Fruit fly (Drosophila melanogaster) whole organism, embryonic: Measurements from ENCODE around the gene CG4278.
A peak's percentile ranks its signal among the peaks of the same experiment; 100 is the strongest.

Source experiments
- Abd-B ChIP-seq: fragments of 200-800 bp; sonication (Bioruptor generic); optimal IDR thresholded peaks from 2 replicates; lab custom pipeline; 2018; ENCODE audit warnings: missing biosample characterization, mild to moderate bottlenecking, missing genetic modification characterization, moderate library complexity
- B-H1 ChIP-seq: fragments of 200-800 bp; sonication (Bioruptor generic); IDR thresholded peaks from 3 replicates; pipeline ENCODE4 v1.3.6; 2022; ENCODE audit warnings: missing biosample characterization, missing genetic modification characterization
- Bteb2 ChIP-seq: fragments of 200-800 bp; sonication (Bioruptor generic); optimal IDR thresholded peaks from 2 replicates; lab custom pipeline; 2016; ENCODE audit warnings: missing biosample characterization, missing genetic modification characterization
- C15 ChIP-seq: fragments of 200-800 bp; sonication (Bioruptor generic); IDR thresholded peaks from 3 replicates; pipeline ENCODE4 v1.3.6; 2022; ENCODE audit warnings: missing biosample characterization, missing genetic modification characterization
- CG10209 ChIP-seq: fragments of 200-800 bp; sonication (Bioruptor generic); optimal IDR thresholded peaks from 3 replicates; lab custom pipeline; 2017; ENCODE audit warnings: missing biosample characterization, mild to moderate bottlenecking, missing genetic modification characterization, missing genetic modification reagents
- CG10274 ChIP-seq: fragments of 200-800 bp; sonication (Bioruptor generic); optimal IDR thresholded peaks from 3 replicates; lab custom pipeline; 2017; ENCODE audit warnings: missing biosample characterization, mild to moderate bottlenecking, missing genetic modification characterization
- CG10959 ChIP-seq: fragments of 200-800 bp; sonication (Bioruptor generic); IDR thresholded peaks from 2 replicates; pipeline ENCODE4 v1.3.6; 2022; ENCODE audit warnings: missing biosample characterization, missing genetic modification characterization
- CG11085 ChIP-seq: fragments of 200-800 bp; sonication (Bioruptor generic); IDR thresholded peaks from 2 replicates; pipeline ENCODE4 v1.3.6; 2022; ENCODE audit warnings: missing biosample characterization, missing genetic modification characterization
- CG11398 ChIP-seq: fragments of 200-800 bp; sonication (Bioruptor generic); optimal IDR thresholded peaks from 2 replicates; lab custom pipeline; 2016; ENCODE audit warnings: missing biosample characterization, missing genetic modification characterization
- CG11456 ChIP-seq: fragments of 200-800 bp; sonication (Bioruptor generic); IDR thresholded peaks from 3 replicates; pipeline ENCODE4 v1.3.6; 2022; ENCODE audit warnings: missing biosample characterization, missing genetic modification characterization
- CG11504 ChIP-seq: fragments of 200-800 bp; sonication (Bioruptor generic); optimal IDR thresholded peaks from 3 replicates; lab custom pipeline; 2019; ENCODE audit warnings: missing biosample characterization, mild to moderate bottlenecking, missing genetic modification characterization, moderate library complexity
- CG12071 ChIP-seq: fragments of 200-800 bp; sonication (Bioruptor generic); optimal IDR thresholded peaks from 3 replicates; lab custom pipeline; 2018; ENCODE audit warnings: missing biosample characterization, mild to moderate bottlenecking, missing genetic modification characterization
- CG12744 ChIP-seq: fragments of 200-800 bp; sonication (Bioruptor generic); optimal IDR thresholded peaks from 2 replicates; lab custom pipeline; 2016; ENCODE audit warnings: missing biosample characterization, missing genetic modification characterization
- CG13296 ChIP-seq: fragments of 200-800 bp; sonication (Bioruptor generic); optimal IDR thresholded peaks from 3 replicates; lab custom pipeline; 2018; ENCODE audit warnings: missing biosample characterization, mild to moderate bottlenecking, missing genetic modification characterization
- CG13894 ChIP-seq: fragments of 200-800 bp; sonication (Bioruptor generic); optimal IDR thresholded peaks from 3 replicates; lab custom pipeline; 2018; ENCODE audit warnings: missing biosample characterization, mild to moderate bottlenecking, missing genetic modification characterization, moderate library complexity
- CG2678 ChIP-seq: fragments of 200-800 bp; sonication (Bioruptor generic); optimal IDR thresholded peaks from 3 replicates; lab custom pipeline; 2019; ENCODE audit warnings: missing biosample characterization, mild to moderate bottlenecking, missing genetic modification characterization, moderate library complexity
- CG2875 ChIP-seq: fragments of 200-800 bp; sonication (Bioruptor generic); optimal IDR thresholded peaks from 2 replicates; lab custom pipeline; 2017; ENCODE audit warnings: missing biosample characterization, mild to moderate bottlenecking, missing genetic modification characterization, missing genetic modification reagents
- CG30431 ChIP-seq: fragments of 200-800 bp; sonication (Bioruptor generic); optimal IDR thresholded peaks from 2 replicates; lab custom pipeline; 2017; ENCODE audit warnings: missing biosample characterization, missing genetic modification characterization
- CG31224 ChIP-seq: fragments of 200-800 bp; sonication (Bioruptor generic); IDR thresholded peaks from 2 replicates; pipeline ENCODE4 v1.3.6; 2022; ENCODE audit warnings: missing biosample characterization, missing genetic modification characterization
- CG3847 ChIP-seq: fragments of 200-800 bp; sonication (Bioruptor generic); IDR thresholded peaks from 2 replicates; pipeline ENCODE4 v1.3.6; 2022; ENCODE audit warnings: missing biosample characterization, missing genetic modification characterization
- CG6254 ChIP-seq: fragments of 200-800 bp; sonication (Bioruptor generic); optimal IDR thresholded peaks from 3 replicates; lab custom pipeline; 2017; ENCODE audit warnings: mild to moderate bottlenecking, missing biosample characterization, missing genetic modification reagents, missing genetic modification characterization
- CG6791 ChIP-seq: fragments of 200-800 bp; sonication (Bioruptor generic); IDR thresholded peaks from 3 replicates; pipeline ENCODE4 v1.3.6; 2022; ENCODE audit warnings: missing biosample characterization, missing genetic modification characterization; ENCODE audit not compliant: partially characterized antibody
- CG7786 ChIP-seq: fragments of 200-800 bp; sonication (Bioruptor generic); optimal IDR thresholded peaks from 2 replicates; lab custom pipeline; 2016; ENCODE audit warnings: missing biosample characterization, missing genetic modification characterization
- CG8281 ChIP-seq: fragments of 200-800 bp; sonication (Bioruptor generic); optimal IDR thresholded peaks from 2 replicates; lab custom pipeline; 2018; ENCODE audit warnings: missing biosample characterization, mild to moderate bottlenecking, missing genetic modification characterization, moderate library complexity
- CTCF ChIP-seq: fragments of 200-800 bp; sonication (Bioruptor generic); optimal IDR thresholded peaks from 2 replicates; lab custom pipeline; 2017; ENCODE audit warnings: missing biosample characterization, mild to moderate bottlenecking, missing genetic modification characterization, moderate library complexity
- Camta ChIP-seq: fragments of 200-800 bp; sonication (Bioruptor generic); optimal IDR thresholded peaks from 2 replicates; lab custom pipeline; 2016; ENCODE audit warnings: missing biosample characterization, missing genetic modification characterization
- Dfd ChIP-seq, 2 experiments: fragments of >200 bp; optimal IDR thresholded peaks; 2 replicates each; lab custom pipeline; 2017; ENCODE audit warnings: missing biosample characterization in 2 of 2, missing genetic modification characterization in 2 of 2
- Elba2 ChIP-seq: fragments of 200-800 bp; sonication (Bioruptor generic); optimal IDR thresholded peaks from 3 replicates; lab custom pipeline; 2016; ENCODE audit warnings: missing biosample characterization, missing genetic modification characterization
- Hsf ChIP-seq: fragments of 200-800 bp; sonication (Bioruptor generic); optimal IDR thresholded peaks from 3 replicates; lab custom pipeline; 2016; ENCODE audit warnings: missing biosample characterization, missing genetic modification characterization
- Med ChIP-seq: fragments of 200-800 bp; sonication (Bioruptor generic); peaks from one replicate; lab custom pipeline; 2016; ENCODE audit warnings: missing biosample characterization, missing genetic modification characterization, mild to moderate bottlenecking, inconsistent platforms, moderate library complexity
- NK7.1 ChIP-seq: fragments of 200-800 bp; sonication (Bioruptor generic); optimal IDR thresholded peaks from 3 replicates; lab custom pipeline; 2016; ENCODE audit warnings: missing biosample characterization, missing genetic modification characterization
- Neu2 ChIP-seq: fragments of 200-800 bp; sonication (Bioruptor generic); optimal IDR thresholded peaks from 3 replicates; lab custom pipeline; 2016; ENCODE audit warnings: missing biosample characterization, missing genetic modification characterization, borderline replicate concordance
- Nf-YC ChIP-seq: fragments of 200-800 bp; optimal IDR thresholded peaks from 3 replicates; lab custom pipeline; 2019; ENCODE audit warnings: missing biosample characterization, mild to moderate bottlenecking, missing genetic modification characterization, moderate library complexity
- Oli ChIP-seq: fragments of 200-800 bp; sonication (Bioruptor generic); optimal IDR thresholded peaks from 2 replicates; lab custom pipeline; 2018; ENCODE audit warnings: missing biosample characterization, mild to moderate bottlenecking, missing genetic modification characterization, moderate library complexity
- Tbp ChIP-seq: fragments of >200 bp; optimal IDR thresholded peaks from 2 replicates; lab custom pipeline; 2018; ENCODE audit warnings: missing biosample characterization, missing genetic modification characterization
- abd-A ChIP-seq: fragments of 200-800 bp; sonication (Bioruptor generic); optimal IDR thresholded peaks from 3 replicates; lab custom pipeline; 2019; ENCODE audit warnings: missing biosample characterization, mild to moderate bottlenecking, missing genetic modification characterization, moderate library complexity
- ato ChIP-seq: fragments of 200-800 bp; sonication (Bioruptor generic); IDR thresholded peaks from 2 replicates; pipeline ENCODE4 v1.3.6; 2022; ENCODE audit warnings: missing biosample characterization, missing genetic modification characterization; ENCODE audit not compliant: partially characterized antibody
- bbx ChIP-seq: fragments of 200-800 bp; sonication (Bioruptor generic); IDR thresholded peaks from 2 replicates; pipeline ENCODE4 v1.3.6; 2022; ENCODE audit warnings: missing biosample characterization, missing genetic modification characterization; ENCODE audit not compliant: partially characterized antibody
- caup ChIP-seq: fragments of 200-800 bp; sonication (Bioruptor generic); optimal IDR thresholded peaks from 3 replicates; lab custom pipeline; 2017; ENCODE audit warnings: missing biosample characterization, mild to moderate bottlenecking, missing genetic modification characterization, moderate library complexity; ENCODE audit not compliant: severe bottlenecking
- da ChIP-seq: fragments of 200-800 bp; sonication (Bioruptor generic); optimal IDR thresholded peaks from 2 replicates; lab custom pipeline; 2016; ENCODE audit warnings: missing biosample characterization, missing genetic modification characterization
- esg ChIP-seq: fragments of 200-800 bp; sonication (Bioruptor generic); conservative IDR thresholded peaks from 2 replicates; pipeline ENCODE4 v1.3.6; 2022; ENCODE audit warnings: missing biosample characterization, missing genetic modification characterization
- gro ChIP-seq: fragments of 200-800 bp; sonication (Bioruptor generic); optimal IDR thresholded peaks from 2 replicates; lab custom pipeline; 2016; ENCODE audit warnings: missing biosample characterization, missing genetic modification characterization
- hth ChIP-seq: fragments of >200 bp; optimal IDR thresholded peaks from 2 replicates; lab custom pipeline; 2017; ENCODE audit warnings: inconsistent platforms
- kah ChIP-seq: fragments of 200-800 bp; sonication (Bioruptor generic); optimal IDR thresholded peaks from 2 replicates; lab custom pipeline; 2018; ENCODE audit warnings: missing biosample characterization, mild to moderate bottlenecking, missing genetic modification characterization
- mld ChIP-seq: fragments of 200-800 bp; sonication (Bioruptor generic); IDR thresholded peaks from 3 replicates; pipeline ENCODE4 v1.3.6; 2022; ENCODE audit warnings: missing biosample characterization, missing genetic modification characterization; ENCODE audit not compliant: partially characterized antibody
- oc ChIP-seq: fragments of 200-800 bp; sonication (Bioruptor generic); optimal IDR thresholded peaks from 2 replicates; lab custom pipeline; 2018; ENCODE audit warnings: missing biosample characterization, mild to moderate bottlenecking, missing genetic modification characterization, moderate library complexity
- psq ChIP-seq: fragments of 200-800 bp; sonication (Bioruptor generic); optimal IDR thresholded peaks from 2 replicates; lab custom pipeline; 2017; ENCODE audit warnings: missing biosample characterization, missing genetic modification characterization
- pzg ChIP-seq: fragments of 200-800 bp; sonication (Bioruptor generic); optimal IDR thresholded peaks from 3 replicates; lab custom pipeline; 2018; ENCODE audit warnings: missing biosample characterization, mild to moderate bottlenecking, missing genetic modification characterization, moderate library complexity
- row ChIP-seq: fragments of 200-800 bp; sonication (Bioruptor generic); IDR thresholded peaks from 3 replicates; pipeline ENCODE4 v1.3.6; 2022; ENCODE audit warnings: missing biosample characterization, missing genetic modification characterization
- stc ChIP-seq: fragments of 200-800 bp; sonication (Bioruptor generic); IDR thresholded peaks from 2 replicates; pipeline ENCODE4 v1.3.6; 2022; ENCODE audit warnings: missing biosample characterization, missing genetic modification characterization

The CG4278 gene

DNA sequence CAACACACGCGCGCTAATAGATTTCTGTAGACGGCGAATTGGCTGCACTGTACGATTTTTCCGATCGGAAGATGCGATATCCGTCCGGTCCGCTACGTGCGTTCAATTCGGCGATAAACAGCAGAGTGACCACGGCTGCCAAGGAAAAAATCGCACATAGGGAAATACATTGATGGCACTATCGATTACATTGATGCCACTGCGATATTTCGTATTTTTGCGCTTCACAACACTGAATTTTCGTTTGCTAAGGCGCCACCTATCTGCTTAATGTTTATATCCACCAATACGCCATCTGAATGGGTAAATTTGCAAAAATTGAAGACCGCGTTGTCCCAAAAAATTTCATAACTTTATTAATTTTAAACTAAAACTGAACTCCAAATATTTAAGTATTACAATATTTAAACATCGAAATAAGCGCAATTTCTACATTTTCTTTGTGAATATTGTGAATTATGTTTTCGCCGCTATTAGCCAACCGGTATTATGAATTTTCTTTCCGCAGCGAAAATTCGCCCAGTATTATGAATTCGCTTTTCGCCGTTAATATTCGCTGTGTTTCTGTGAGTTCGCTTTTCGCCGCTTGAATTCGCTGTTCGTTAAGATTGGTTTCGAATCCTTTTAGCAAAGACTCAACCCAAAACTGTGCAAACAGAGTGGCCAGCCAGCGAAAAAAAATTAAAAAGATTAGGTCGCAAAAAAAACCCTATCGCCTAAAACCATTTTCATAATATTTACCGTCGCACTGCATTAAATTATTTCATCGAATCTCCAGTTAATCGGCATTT is 39.1 kb upstream of the CG4278 start, which contains the start of the genes crp and pkaap (continued):
- TF ChIP-seq B-H1 (GFP tag; lab: Robert Waterston, UW) (no peak), NK7.1 (GFP tag; lab: Kevin White, UChicago) (peak; percentile 65), CG3847 (GFP tag; lab: Robert Waterston, UW) (no peak), CG7786 (GFP tag; lab: Kevin White, UChicago) (peak; percentile 76), da (GFP tag; lab: Kevin White, UChicago) (peak; percentile 65), CG12071 (GFP tag; lab: Kevin White, UChicago) (peak; percentile 63), Bteb2 (GFP tag; lab: Kevin White, UChicago) (peak; percentile 72), Abd-B (GFP tag; lab: Kevin White, UChicago) (no peak), row (GFP tag; lab: Robert Waterston, UW) (no peak), kah (GFP tag; lab: Kevin White, UChicago) (no peak), CG13296 (GFP tag; lab: Kevin White, UChicago) (peak; percentile 55), Nf-YC (tag; lab: Kevin White, UChicago) (peak; percentile 40), Tbp (GFP tag; lab: Kevin White, UChicago) (peak; percentile 37), Hsf (GFP tag; lab: Kevin White, UChicago) (peak; percentile 91), Elba2 (peak; percentile 45), hth (lab: Kevin White, UChicago) (no peak), CG31224 (no peak), CTCF (GFP tag; lab: Kevin White, UChicago) (peak; percentile 100), pzg (GFP tag; lab: Kevin White, UChicago) (peak; percentile 97), CG6254 (GFP tag; lab: Kevin White, UChicago) (peak; percentile 42), gro (GFP tag; lab: Kevin White, UChicago) (peak; percentile 89), abd-A (tag; lab: Kevin White, UChicago) (peak; percentile 65), caup (peak; percentile 87), oc (tag; lab: Kevin White, UChicago) (no peak), C15 (no peak), CG10209 (GFP tag; lab: Kevin White, UChicago) (peak; percentile 71), CG11398 (GFP tag; lab: Kevin White, UChicago) (peak; percentile 85), CG8281 (tag; lab: Kevin White, UChicago) (peak; percentile 22), CG2875 (GFP tag; lab: Kevin White, UChicago) (peak; percentile 62), Oli (tag; lab: Kevin White, UChicago) (no peak), Neu2 (peak; percentile 15), CG11085 (GFP tag; lab: Robert Waterston, UW) (no peak), ato (no peak), CG10274 (GFP tag; lab: Kevin White, UChicago) (no peak), bbx (GFP tag; lab: Robert Waterston, UW) (no peak), psq (GFP tag; lab: Kevin White, UChicago) (peak; percentile 12), CG13894 (peak; percentile 89), Camta (GFP tag; lab: Kevin White, UChicago) (peak; percentile 84), stc (GFP tag; lab: Robert Waterston, UW) (no peak), mld (GFP tag; lab: Robert Waterston, UW) (no peak), CG11456 (GFP tag; lab: Robert Waterston, UW) (no peak), esg (GFP tag; lab: Robert Waterston, UW) (no peak), CG2678 (tag; lab: Kevin White, UChicago) (no peak), CG12744 (peak; percentile 77), CG30431 (GFP tag; lab: Kevin White, UChicago) (peak; percentile 6), Med (GFP tag; lab: Kevin White, UChicago) (peak; percentile 98), CG10959 (GFP tag; lab: Robert Waterston, UW) (no peak), CG11504 (tag; lab: Kevin White, UChicago) (no peak), Dfd (GFP tag; optimal IDR thresholded peaks at IDR 0.05; lab: Kevin White, UChicago) (no peak), CG6791 (GFP tag; lab: Robert Waterston, UW) (no peak)
